Worm (Caenorhabditis elegans): ENCODE measurements around the gene F08D12.4.

The F08D12.4 gene

DNA sequence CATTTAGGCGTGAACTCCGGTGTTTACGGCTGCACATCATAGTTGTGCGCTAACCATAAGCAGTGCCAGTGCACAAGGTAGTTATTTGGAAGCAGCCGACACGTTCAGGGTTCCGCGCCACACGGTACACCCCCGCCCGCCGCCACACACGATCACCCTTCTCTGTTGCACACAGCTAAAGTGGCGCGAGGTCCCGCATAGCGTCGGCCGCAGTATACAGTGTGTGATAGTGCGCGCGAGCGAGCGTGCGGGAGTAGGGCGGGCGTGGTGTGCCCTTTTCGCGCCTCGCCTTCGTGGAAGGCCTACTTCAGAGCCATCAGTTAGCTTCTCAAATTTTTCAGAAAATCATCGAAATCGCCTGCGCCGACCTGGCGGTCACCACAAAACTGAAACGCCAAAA, 41.0 kb upstream of the F08D12.4 start:
- TF ChIP-seq ama-1 (optimal IDR thresholded peaks at IDR 0.05) (no peak), flt-1 (GFP tag; IDR thresholded peaks at IDR 0.05) (no peak)

DNA sequence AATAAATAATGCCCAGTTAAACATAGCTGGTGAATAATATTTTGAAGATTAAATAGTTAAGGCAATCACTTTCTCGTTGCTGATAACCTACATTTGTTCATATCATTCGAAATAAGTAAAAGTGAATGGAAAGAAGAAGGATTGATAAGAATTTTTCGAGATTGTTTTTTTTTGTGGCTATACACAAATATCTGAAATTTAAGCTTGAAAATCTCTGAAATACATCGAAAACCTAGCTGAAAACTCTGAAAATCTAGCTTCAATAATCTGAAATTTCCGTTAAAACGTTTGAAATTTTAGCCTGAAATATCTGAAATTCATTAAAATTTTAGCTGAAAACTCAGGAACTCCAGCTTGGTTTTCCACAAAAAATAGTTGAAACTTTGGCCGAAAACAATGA, 38.3 kb upstream of the F08D12.4 start, which contains the start of gene T05A8.6:
Gene T05A8.6 (minus strand): TSS at position 101 of the 400 bp plus-strand sequence.
- TF ChIP-seq scrt-1 (GFP tag; IDR thresholded peaks at IDR 0.05): no peak
- TF ChIP-seq flt-1 (GFP tag; IDR thresholded peaks at IDR 0.05): no peak
- no peak for TF ChIP-seq ama-1 (optimal IDR thresholded peaks at IDR 0.05)

DNA sequence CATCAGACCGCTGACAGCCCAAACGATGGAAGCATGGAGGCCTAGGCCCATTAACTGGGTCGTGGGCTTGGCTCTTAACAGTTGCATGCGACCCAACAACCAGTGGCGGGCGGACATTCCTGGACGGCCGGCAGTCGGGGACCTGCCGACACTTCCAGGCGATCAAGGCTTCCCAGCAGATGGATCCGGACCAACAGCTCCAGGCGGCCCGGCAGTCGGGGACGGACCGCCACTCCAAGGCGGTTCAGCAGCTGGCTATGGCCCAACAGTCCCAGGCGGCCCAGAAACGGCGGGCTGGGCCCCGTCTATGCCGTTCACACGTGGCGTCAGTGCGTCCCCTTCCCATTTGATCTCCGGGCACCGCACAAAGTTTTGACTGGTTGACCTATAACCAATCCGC, 36.5 kb upstream of the F08D12.4 start:
- TF ChIP-seq scrt-1 (GFP tag; IDR thresholded peaks at IDR 0.05): 0 out of 2 replicates have a peak, but pooled peaks have one; percentile 47
- TF ChIP-seq tbx-11 (GFP tag; IDR thresholded peaks at IDR 0.05): no peak

DNA sequence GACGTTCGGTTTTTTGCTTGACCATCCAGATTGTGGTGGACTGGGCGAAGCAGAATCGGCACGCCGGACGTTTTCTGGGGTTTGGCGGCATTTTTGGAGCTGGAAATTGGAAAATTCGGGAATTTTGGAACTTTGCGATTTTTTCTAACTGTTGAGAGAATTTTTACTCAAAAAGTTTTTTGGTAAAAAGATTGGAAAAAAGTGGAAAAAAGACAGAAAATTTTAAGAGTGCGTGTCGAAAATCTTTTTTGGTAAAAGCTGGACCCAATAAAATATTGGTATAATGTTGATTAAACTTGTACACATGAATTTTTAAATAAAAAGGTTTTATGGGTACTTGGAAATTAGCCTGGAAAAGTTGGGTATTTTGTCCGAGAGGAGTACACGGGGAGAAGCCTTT, 35.7 kb upstream of the F08D12.4 start, which contains the start of gene T05A8.7:
Gene T05A8.7 (minus strand): TSS at position 101 of the 400 bp plus-strand sequence.
- TF ChIP-seq hmg-4 (GFP tag; optimal IDR thresholded peaks at IDR 0.05) (no peak), hmbx-1 (tag; optimal IDR thresholded peaks at IDR 0.05) (no peak), tbx-37 (GFP tag; conservative IDR thresholded peaks at IDR 0.05) (no peak), hnd-1 (tag; optimal IDR thresholded peaks at IDR 0.05) (no peak), F13C5.2 (tag; optimal IDR thresholded peaks at IDR 0.05) (no peak), ceh-36 (tag; optimal IDR thresholded peaks at IDR 0.05) (no peak), sea-1 (GFP tag; conservative IDR thresholded peaks at IDR 0.05) (no peak), B0310.2 (tag; optimal IDR thresholded peaks at IDR 0.05) (no peak), ets-7 (tag; optimal IDR thresholded peaks at IDR 0.05) (no peak), tra-4 (tag; optimal IDR thresholded peaks at IDR 0.05) (no peak), aly-1 (tag; optimal IDR thresholded peaks at IDR 0.05) (no peak), tbx-11 (GFP tag; IDR thresholded peaks at IDR 0.05) (no peak), ama-1 (optimal IDR thresholded peaks at IDR 0.05) (no peak), ceh-13 (GFP tag; optimal IDR thresholded peaks at IDR 0.05) (no peak), flt-1 (GFP tag; IDR thresholded peaks at IDR 0.05) (no peak), scrt-1 (GFP tag; IDR thresholded peaks at IDR 0.05) (no peak), pes-1 (GFP tag; IDR thresholded peaks at IDR 0.05) (no peak)

DNA sequence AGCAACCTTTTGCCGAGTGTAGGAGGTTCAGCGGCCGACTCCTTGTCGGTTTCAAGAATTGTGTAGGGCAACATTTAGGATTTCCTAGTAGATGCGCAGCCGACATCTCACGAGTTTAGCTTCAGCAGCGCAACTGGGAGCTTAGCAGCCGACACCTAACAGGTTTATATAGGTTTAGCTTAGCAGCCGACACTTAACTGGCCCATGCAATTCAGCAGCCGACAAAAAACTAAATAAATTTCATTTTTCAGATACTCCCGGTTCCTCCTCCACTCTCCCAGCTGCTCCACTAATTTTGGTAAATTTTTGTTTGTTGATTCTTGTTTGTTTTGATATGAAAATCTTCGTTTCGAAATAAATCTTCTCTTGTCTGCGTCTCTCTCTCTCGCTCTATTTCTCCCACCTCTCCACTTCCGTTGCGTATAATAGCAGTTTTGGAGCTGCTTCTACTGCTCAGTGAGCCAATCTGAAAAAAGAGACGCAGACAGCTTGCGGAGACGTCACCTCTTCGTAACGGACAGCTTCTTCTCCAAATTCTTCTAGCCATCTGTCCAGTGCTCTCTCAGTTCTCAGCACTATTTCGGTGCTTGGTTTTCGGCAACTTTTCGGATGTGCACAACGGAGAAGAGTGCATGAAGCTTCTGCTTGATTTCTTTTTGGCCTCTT, 29.9 kb upstream of the F08D12.4 start:
- TF ChIP-seq ets-7 (tag; optimal IDR thresholded peaks at IDR 0.05): no peak
- no peak for TF ChIP-seq ama-1 (optimal IDR thresholded peaks at IDR 0.05)
- no peak for TF ChIP-seq tra-4 (tag; optimal IDR thresholded peaks at IDR 0.05)
- TF ChIP-seq aly-1 (tag; optimal IDR thresholded peaks at IDR 0.05): no peak
- no peak for TF ChIP-seq ceh-13 (GFP tag; optimal IDR thresholded peaks at IDR 0.05)
- no peak for TF ChIP-seq B0310.2 (tag; optimal IDR thresholded peaks at IDR 0.05)
- no peak for TF ChIP-seq tbx-37 (GFP tag; conservative IDR thresholded peaks at IDR 0.05)
- TF ChIP-seq ceh-36 (tag; optimal IDR thresholded peaks at IDR 0.05): no peak
- TF ChIP-seq hmbx-1 (tag; optimal IDR thresholded peaks at IDR 0.05): no peak
- no peak for TF ChIP-seq pes-1 (GFP tag; IDR thresholded peaks at IDR 0.05)
- TF ChIP-seq hnd-1 (tag; optimal IDR thresholded peaks at IDR 0.05): no peak
- no peak for TF ChIP-seq F13C5.2 (tag; optimal IDR thresholded peaks at IDR 0.05)
- TF ChIP-seq flt-1 (GFP tag; IDR thresholded peaks at IDR 0.05): no peak
- no peak for TF ChIP-seq scrt-1 (GFP tag; IDR thresholded peaks at IDR 0.05)
- no peak for TF ChIP-seq sea-1 (GFP tag; conservative IDR thresholded peaks at IDR 0.05)
- TF ChIP-seq hmg-4 (GFP tag; optimal IDR thresholded peaks at IDR 0.05): no peak

DNA sequence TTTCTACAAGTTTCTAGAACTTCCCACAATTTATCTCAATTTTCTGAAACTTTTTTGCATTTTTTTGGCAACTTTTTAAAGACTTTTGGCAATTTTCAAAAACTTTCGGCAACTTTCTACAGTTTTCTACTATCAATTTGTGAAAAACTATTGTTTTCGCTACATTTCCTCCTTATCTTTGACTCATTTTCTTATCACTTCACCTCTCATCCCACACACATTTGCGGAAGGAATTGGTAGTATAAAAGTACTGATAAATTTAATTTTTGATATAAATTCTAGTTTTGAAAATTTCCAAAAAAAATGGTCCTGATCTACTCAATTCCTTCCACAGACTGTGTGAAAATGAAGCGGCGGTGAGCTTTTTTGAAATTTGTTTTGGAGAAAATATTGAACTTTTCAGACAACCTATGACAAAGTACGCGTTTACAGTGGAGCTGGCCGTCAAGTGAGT, 28.3 kb upstream of the F08D12.4 start, which contains the start of gene F29A7.4:
Gene F29A7.4 (plus strand): TSS at position 404 of the 454 bp plus-strand sequence.
- TF ChIP-seq ets-7 (tag; optimal IDR thresholded peaks at IDR 0.05): no peak
- no peak for TF ChIP-seq F13C5.2 (tag; optimal IDR thresholded peaks at IDR 0.05)
- no peak for TF ChIP-seq tra-4 (tag; optimal IDR thresholded peaks at IDR 0.05)
- TF ChIP-seq ceh-36 (tag; optimal IDR thresholded peaks at IDR 0.05): no peak
- no peak for TF ChIP-seq hmbx-1 (tag; optimal IDR thresholded peaks at IDR 0.05)
- TF ChIP-seq tbx-11 (GFP tag; IDR thresholded peaks at IDR 0.05): no peak
- TF ChIP-seq tbx-37 (GFP tag; conservative IDR thresholded peaks at IDR 0.05): no peak
- TF ChIP-seq ceh-13 (GFP tag; optimal IDR thresholded peaks at IDR 0.05): no peak
- TF ChIP-seq hnd-1 (tag; optimal IDR thresholded peaks at IDR 0.05): no peak
- TF ChIP-seq B0310.2 (tag; optimal IDR thresholded peaks at IDR 0.05): no peak
- TF ChIP-seq scrt-1 (GFP tag; IDR thresholded peaks at IDR 0.05): no peak
- TF ChIP-seq pes-1 (GFP tag; IDR thresholded peaks at IDR 0.05): no peak
- no peak for TF ChIP-seq ama-1 (optimal IDR thresholded peaks at IDR 0.05)
- TF ChIP-seq flt-1 (GFP tag; IDR thresholded peaks at IDR 0.05): no peak
- no peak for TF ChIP-seq sea-1 (GFP tag; conservative IDR thresholded peaks at IDR 0.05)
- TF ChIP-seq hmg-4 (GFP tag; optimal IDR thresholded peaks at IDR 0.05): no peak
- TF ChIP-seq aly-1 (tag; optimal IDR thresholded peaks at IDR 0.05): no peak

DNA sequence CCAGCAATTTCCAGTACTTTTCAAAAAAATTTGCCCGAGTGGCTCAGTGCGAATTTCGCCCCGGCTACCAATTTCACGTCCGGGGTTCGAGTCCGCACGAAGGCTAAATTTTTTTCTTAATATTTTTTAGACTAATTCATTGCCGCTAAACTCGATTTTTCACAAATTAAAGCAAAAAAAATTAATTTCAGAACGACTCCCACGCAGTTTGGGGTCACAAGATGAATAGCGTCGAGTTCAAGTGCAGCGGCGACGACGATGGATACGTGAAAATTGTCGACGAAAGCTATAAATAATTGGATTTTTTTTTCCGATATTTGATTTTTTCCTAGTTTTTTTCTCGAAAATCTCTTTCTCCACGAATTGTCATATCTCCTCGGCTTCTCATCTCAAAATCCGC, 26.7 kb upstream of the F08D12.4 start:
- TF ChIP-seq ceh-36 (tag; optimal IDR thresholded peaks at IDR 0.05) (no peak), tbx-37 (GFP tag; conservative IDR thresholded peaks at IDR 0.05) (no peak), tra-4 (tag; optimal IDR thresholded peaks at IDR 0.05) (no peak), ama-1 (optimal IDR thresholded peaks at IDR 0.05) (no peak), hnd-1 (tag; optimal IDR thresholded peaks at IDR 0.05) (no peak), ceh-13 (GFP tag; optimal IDR thresholded peaks at IDR 0.05) (no peak), hmg-4 (GFP tag; optimal IDR thresholded peaks at IDR 0.05) (no peak), pes-1 (GFP tag; IDR thresholded peaks at IDR 0.05) (no peak), sea-1 (GFP tag; conservative IDR thresholded peaks at IDR 0.05) (no peak), F13C5.2 (tag; optimal IDR thresholded peaks at IDR 0.05) (no peak), aly-1 (tag; optimal IDR thresholded peaks at IDR 0.05) (no peak), hmbx-1 (tag; optimal IDR thresholded peaks at IDR 0.05) (no peak)

DNA sequence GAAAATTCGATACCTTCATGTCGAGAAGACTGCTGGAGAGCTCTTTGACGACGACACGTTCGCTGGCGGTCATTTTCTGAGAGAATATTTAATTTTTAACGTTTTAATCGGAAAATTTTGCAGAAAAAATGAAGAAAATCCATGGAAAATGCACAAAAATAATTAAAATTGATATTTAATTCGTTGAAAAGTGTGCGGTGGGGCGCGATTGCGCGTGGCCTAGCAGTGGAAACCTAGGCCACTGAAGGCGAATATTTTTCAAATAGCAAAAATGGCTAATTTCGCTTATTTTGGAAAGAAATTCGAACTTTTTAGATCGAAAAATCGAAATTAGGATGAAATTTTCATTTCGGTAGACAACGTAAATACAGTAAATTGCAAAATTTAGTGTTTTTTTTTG, 25.4 kb upstream of the F08D12.4 start, which contains the start of gene F29A7.6:
Gene F29A7.6 (minus strand): TSS at position 76 of the 400 bp plus-strand sequence.
- 0 out of 2 replicates have a peak, but pooled peaks have one; percentile 58 for TF ChIP-seq pes-1 (GFP tag; IDR thresholded peaks at IDR 0.05)
- no peak for TF ChIP-seq flt-1 (GFP tag; IDR thresholded peaks at IDR 0.05)
- no peak; the same call in 1 of the 2 replicates for TF ChIP-seq sea-1 (GFP tag; conservative IDR thresholded peaks at IDR 0.05)

Data from whole organism, early embryonic.